Fruit fly (Drosophila melanogaster) whole organism, embryonic: ENCODE measurements around the gene Polr1C.

Source experiments
- Aef1 ChIP-seq: fragments of 200-800 bp; sonication (Bioruptor generic); IDR thresholded peaks from 3 replicates; pipeline ENCODE4 v1.3.6; 2022; ENCODE audit warnings: missing biosample characterization, missing genetic modification characterization
- Antp ChIP-seq: fragments of 200-800 bp; sonication (Bioruptor generic); optimal IDR thresholded peaks from 3 replicates; lab custom pipeline; 2016; ENCODE audit warnings: missing biosample characterization, missing genetic modification characterization
- Atf3 ChIP-seq: fragments of 200-800 bp; sonication (Bioruptor generic); optimal IDR thresholded peaks from 3 replicates; lab custom pipeline; 2016; ENCODE audit warnings: missing biosample characterization, missing genetic modification characterization
- B-H2 ChIP-seq: fragments of 200-800 bp; sonication (Bioruptor generic); optimal IDR thresholded peaks from 2 replicates; lab custom pipeline; 2018; ENCODE audit warnings: missing biosample characterization, mild to moderate bottlenecking, missing genetic modification characterization
- Bdp1 ChIP-seq: fragments of 200-800 bp; sonication (Bioruptor generic); optimal IDR thresholded peaks from 3 replicates; lab custom pipeline; 2016; ENCODE audit warnings: missing biosample characterization, missing genetic modification characterization
- BtbVII ChIP-seq: fragments of 200-800 bp; sonication (Bioruptor generic); optimal IDR thresholded peaks from 3 replicates; lab custom pipeline; 2017; ENCODE audit warnings: missing biosample characterization, mild to moderate bottlenecking, missing genetic modification characterization
- CG10959 ChIP-seq: fragments of 200-800 bp; sonication (Bioruptor generic); IDR thresholded peaks from 2 replicates; pipeline ENCODE4 v1.3.6; 2022; ENCODE audit warnings: missing biosample characterization, missing genetic modification characterization
- CG12155 ChIP-seq: fragments of 200-800 bp; sonication (Bioruptor generic); optimal IDR thresholded peaks from 3 replicates; lab custom pipeline; 2016; ENCODE audit warnings: missing biosample characterization, missing genetic modification characterization
- CG12236 ChIP-seq: fragments of 200-800 bp; sonication (Bioruptor generic); optimal IDR thresholded peaks from 2 replicates; lab custom pipeline; 2016; ENCODE audit warnings: missing biosample characterization, missing genetic modification characterization
- CG12391 ChIP-seq: fragments of 200-800 bp; sonication (Bioruptor generic); optimal IDR thresholded peaks from 3 replicates; lab custom pipeline; 2018; ENCODE audit warnings: missing biosample characterization, mild to moderate bottlenecking, missing genetic modification characterization, moderate library complexity
- CG13123 ChIP-seq: fragments of 200-800 bp; sonication (Bioruptor generic); optimal IDR thresholded peaks from 2 replicates; lab custom pipeline; 2016; ENCODE audit warnings: missing biosample characterization, missing genetic modification characterization
- CG13287 ChIP-seq: fragments of 200-800 bp; sonication (Bioruptor generic); IDR thresholded peaks from 2 replicates; pipeline ENCODE4 v1.3.6; 2022; ENCODE audit warnings: missing biosample characterization, missing genetic modification characterization; ENCODE audit not compliant: partially characterized antibody
- CG13424 ChIP-seq: fragments of 200-800 bp; sonication (Bioruptor generic); optimal IDR thresholded peaks from 2 replicates; lab custom pipeline; 2019; ENCODE audit warnings: missing biosample characterization, mild to moderate bottlenecking, missing genetic modification characterization, moderate library complexity
- CG1603 ChIP-seq: fragments of 200-800 bp; sonication (Bioruptor generic); optimal IDR thresholded peaks from 2 replicates; lab custom pipeline; 2019; ENCODE audit warnings: missing biosample characterization, mild to moderate bottlenecking, missing genetic modification characterization, moderate library complexity
- CG17359 ChIP-seq: fragments of 200-800 bp; sonication (Bioruptor generic); optimal IDR thresholded peaks from 3 replicates; lab custom pipeline; 2018; ENCODE audit warnings: missing biosample characterization, mild to moderate bottlenecking, missing genetic modification characterization, moderate library complexity
- CG17385 ChIP-seq: fragments of 200-800 bp; sonication (Bioruptor generic); optimal IDR thresholded peaks from 3 replicates; lab custom pipeline; 2018; ENCODE audit warnings: missing biosample characterization, mild to moderate bottlenecking, missing genetic modification characterization
- CG17912 ChIP-seq: fragments of 200-800 bp; sonication (Bioruptor generic); optimal IDR thresholded peaks from 2 replicates; lab custom pipeline; 2018; ENCODE audit warnings: missing biosample characterization, mild to moderate bottlenecking, missing genetic modification characterization
- CG30020 ChIP-seq: fragments of 200-800 bp; optimal IDR thresholded peaks from 2 replicates; lab custom pipeline; 2019; ENCODE audit warnings: missing biosample characterization, mild to moderate bottlenecking, missing genetic modification characterization, moderate library complexity
- CG30403 ChIP-seq: fragments of 200-800 bp; sonication (Bioruptor generic); optimal IDR thresholded peaks from 3 replicates; lab custom pipeline; 2016; ENCODE audit warnings: missing biosample characterization, missing genetic modification characterization
- CG31441 ChIP-seq: fragments of 200-800 bp; sonication (Bioruptor generic); IDR thresholded peaks from 2 replicates; pipeline ENCODE4 v1.3.6; 2022; ENCODE audit warnings: missing biosample characterization, missing genetic modification characterization
- CG4328 ChIP-seq: fragments of 200-800 bp; sonication (Bioruptor generic); optimal IDR thresholded peaks from 3 replicates; lab custom pipeline; 2017; ENCODE audit warnings: missing biosample characterization, missing genetic modification reagents, missing genetic modification characterization
- CG6689 ChIP-seq: fragments of 200-800 bp; sonication (Bioruptor generic); IDR thresholded peaks from 2 replicates; pipeline ENCODE4 v1.3.6; 2022; ENCODE audit warnings: missing biosample characterization, missing genetic modification characterization
- CG7271 ChIP-seq: fragments of 200-800 bp; sonication (Bioruptor generic); optimal IDR thresholded peaks from 2 replicates; lab custom pipeline; 2018; ENCODE audit warnings: missing biosample characterization, mild to moderate bottlenecking, missing genetic modification characterization, moderate library complexity
- CTCF ChIP-seq: fragments of 200-800 bp; sonication (Bioruptor generic); optimal IDR thresholded peaks from 2 replicates; lab custom pipeline; 2017; ENCODE audit warnings: missing biosample characterization, mild to moderate bottlenecking, missing genetic modification characterization, moderate library complexity
- D19A ChIP-seq: fragments of 200-800 bp; optimal IDR thresholded peaks from 3 replicates; lab custom pipeline; 2019; ENCODE audit warnings: missing biosample characterization, mild to moderate bottlenecking, missing genetic modification characterization, moderate library complexity
- Deaf1 ChIP-seq: fragments of 200-800 bp; optimal IDR thresholded peaks from 3 replicates; lab custom pipeline; 2019; ENCODE audit warnings: missing biosample characterization, mild to moderate bottlenecking, missing genetic modification characterization, moderate library complexity
- Fer3 ChIP-seq: fragments of 200-800 bp; sonication (Bioruptor generic); optimal IDR thresholded peaks from 2 replicates; lab custom pipeline; 2018; ENCODE audit warnings: missing biosample characterization, mild to moderate bottlenecking, missing genetic modification characterization, moderate library complexity
- H2.0 ChIP-seq: fragments of 200-800 bp; sonication (Bioruptor generic); IDR thresholded peaks from 2 replicates; pipeline ENCODE4 v1.3.6; 2022; ENCODE audit warnings: missing biosample characterization, missing genetic modification characterization
- HmgZ ChIP-seq: fragments of 200-800 bp; sonication (Bioruptor generic); optimal IDR thresholded peaks from 2 replicates; lab custom pipeline; 2018; ENCODE audit warnings: missing biosample characterization, mild to moderate bottlenecking, missing genetic modification characterization
- Jarid2 ChIP-seq: fragments of 200-800 bp; sonication (Bioruptor generic); optimal IDR thresholded peaks from 3 replicates; lab custom pipeline; 2017; ENCODE audit warnings: mild to moderate bottlenecking, missing biosample characterization, missing genetic modification reagents, missing genetic modification characterization
- Lhr ChIP-seq: fragments of 200-800 bp; sonication (Bioruptor generic); optimal IDR thresholded peaks from 3 replicates; lab custom pipeline; 2017; ENCODE audit warnings: mild to moderate bottlenecking, missing biosample characterization, missing genetic modification reagents, missing genetic modification characterization
- Tbp ChIP-seq: fragments of >200 bp; optimal IDR thresholded peaks from 2 replicates; lab custom pipeline; 2018; ENCODE audit warnings: missing biosample characterization, missing genetic modification characterization
- dmrt11E ChIP-seq: fragments of 200-800 bp; sonication (Bioruptor generic); optimal IDR thresholded peaks from 3 replicates; lab custom pipeline; 2018; ENCODE audit warnings: missing biosample characterization, mild to moderate bottlenecking, missing genetic modification characterization, moderate library complexity
- emc ChIP-seq: fragments of 200-800 bp; sonication (Bioruptor generic); optimal IDR thresholded peaks from 2 replicates; lab custom pipeline; 2016; ENCODE audit warnings: missing biosample characterization, missing genetic modification characterization
- exex ChIP-seq: fragments of 200-800 bp; sonication (Bioruptor generic); optimal IDR thresholded peaks from 4 replicates; lab custom pipeline; 2018; ENCODE audit warnings: missing biosample characterization, mild to moderate bottlenecking, missing genetic modification characterization, moderate library complexity
- fd96Cb ChIP-seq: fragments of 200-800 bp; sonication (Bioruptor generic); optimal IDR thresholded peaks from 2 replicates; lab custom pipeline; 2018; ENCODE audit warnings: missing biosample characterization, mild to moderate bottlenecking, missing genetic modification characterization, moderate library complexity
- gro ChIP-seq: fragments of 200-800 bp; sonication (Bioruptor generic); optimal IDR thresholded peaks from 2 replicates; lab custom pipeline; 2016; ENCODE audit warnings: missing biosample characterization, missing genetic modification characterization
- jigr1 ChIP-seq: fragments of 200-800 bp; sonication (Bioruptor generic); IDR thresholded peaks from 3 replicates; pipeline ENCODE4 v1.3.6; 2022; ENCODE audit warnings: missing biosample characterization, missing genetic modification characterization
- ken ChIP-seq: fragments of 200-800 bp; sonication (Bioruptor generic); IDR thresholded peaks from 3 replicates; pipeline ENCODE4 v1.3.6; 2022; ENCODE audit warnings: missing biosample characterization, missing genetic modification characterization
- luna ChIP-seq: fragments of 200-800 bp; sonication (Bioruptor generic); optimal IDR thresholded peaks from 2 replicates; lab custom pipeline; 2016; ENCODE audit warnings: missing biosample characterization, missing genetic modification characterization
- maf-S ChIP-seq: fragments of 200-800 bp; sonication (Bioruptor generic); optimal IDR thresholded peaks from 2 replicates; lab custom pipeline; 2016; ENCODE audit warnings: missing biosample characterization, missing genetic modification characterization
- peb ChIP-seq: fragments of 200-800 bp; sonication (Bioruptor generic); IDR thresholded peaks from 2 replicates; pipeline ENCODE4 v1.3.6; 2022; ENCODE audit warnings: missing biosample characterization, missing genetic modification characterization
- prd ChIP-seq, 3 experiments: fragments of >200 bp in 2 of 3; fragments of 200-800 bp in 1 of 3; sonication (Bioruptor generic) in 1 of 3; optimal IDR thresholded peaks in 2 of 3; IDR thresholded peaks in 1 of 3; 2 replicates in 2 of 3; 3 replicates in 1 of 3; pipeline versions ENCODE4 v1.3.6 to Lab custom; 2017 to 2022; ENCODE audit warnings: missing biosample characterization in 1 of 3, missing genetic modification characterization in 1 of 3
- pros ChIP-seq: fragments of 200-800 bp; sonication (Bioruptor generic); optimal IDR thresholded peaks from 3 replicates; lab custom pipeline; 2019; ENCODE audit warnings: missing biosample characterization, mild to moderate bottlenecking, missing genetic modification characterization, moderate library complexity
- ro ChIP-seq: fragments of 200-800 bp; sonication (Bioruptor generic); IDR thresholded peaks from 2 replicates; pipeline ENCODE4 v1.3.6; 2022; ENCODE audit warnings: missing biosample characterization, missing genetic modification characterization
- scrt ChIP-seq: fragments of 200-800 bp; sonication (Bioruptor generic); optimal IDR thresholded peaks from 2 replicates; lab custom pipeline; 2018; ENCODE audit warnings: missing biosample characterization, mild to moderate bottlenecking, missing genetic modification characterization, moderate library complexity
- shn ChIP-seq: fragments of 200-800 bp; sonication (Bioruptor generic); optimal IDR thresholded peaks from 3 replicates; lab custom pipeline; 2016; ENCODE audit warnings: missing biosample characterization, missing genetic modification characterization
- slbo ChIP-seq: fragments of 200-800 bp; sonication (Bioruptor generic); IDR thresholded peaks from 2 replicates; pipeline ENCODE4 v1.3.6; 2022; ENCODE audit warnings: missing biosample characterization, missing genetic modification characterization
- slou ChIP-seq: fragments of 200-800 bp; sonication (Bioruptor generic); optimal IDR thresholded peaks from 3 replicates; lab custom pipeline; 2016; ENCODE audit warnings: missing biosample characterization, missing genetic modification characterization
- z ChIP-seq: fragments of 200-800 bp; sonication (Bioruptor generic); IDR thresholded peaks from 3 replicates; pipeline ENCODE4 v1.3.6; 2022; ENCODE audit warnings: missing biosample characterization, missing genetic modification characterization
- zfh1 ChIP-seq: fragments of 200-800 bp; sonication (Bioruptor generic); IDR thresholded peaks from 3 replicates; pipeline ENCODE4 v1.3.6; 2022; ENCODE audit warnings: missing biosample characterization, missing genetic modification characterization

Polr1C gene

dm6 chr2L:4945300-4945699, 23.5 kb upstream of the Polr1C start, which contains the start of the genes mRpL24 and betaggt-I (continued):
- TF ChIP-seq CG13424 (tag; lab: Kevin White, UChicago) = peak; percentile 98
- TF ChIP-seq fd96Cb (tag; lab: Kevin White, UChicago) = peak; percentile 94
- peak; percentile 97 for TF ChIP-seq CG31441 (GFP tag; lab: Robert Waterston, UW)
- TF ChIP-seq CG12391 = peak; percentile 99
- peak; percentile 96 for TF ChIP-seq B-H2 (GFP tag; lab: Kevin White, UChicago)
- TF ChIP-seq CG12236 (GFP tag; lab: Kevin White, UChicago) = peak; percentile 50
- peak; percentile 76 for TF ChIP-seq ro (GFP tag; lab: Robert Waterston, UW)
- TF ChIP-seq CG4328 (GFP tag; lab: Kevin White, UChicago) = peak; percentile 94
- no peak for TF ChIP-seq Tbp
- TF ChIP-seq jigr1 (GFP tag; lab: Robert Waterston, UW) = peak; percentile 67; the same call in 2 of the 3 replicates
- peak; percentile 98 for TF ChIP-seq CG6689
- peak; percentile 65; the same call in 2 of the 3 replicates for TF ChIP-seq z
- peak; percentile 45 for TF ChIP-seq emc (GFP tag; lab: Kevin White, UChicago)
- peak; percentile 91 for TF ChIP-seq scrt (GFP tag; lab: Kevin White, UChicago)
- TF ChIP-seq H2.0 = peak; percentile 97
- TF ChIP-seq zfh1 (GFP tag; lab: Robert Waterston, UW) = peak; percentile 98
- TF ChIP-seq Aef1 (GFP tag; lab: Robert Waterston, UW) = peak; percentile 94
- TF ChIP-seq CG30403 = peak; percentile 98
- TF ChIP-seq CG17359 (tag; lab: Kevin White, UChicago) = peak; percentile 97
- TF ChIP-seq CG10959 (GFP tag; lab: Robert Waterston, UW) = peak; percentile 83
- TF ChIP-seq Lhr = peak; percentile 77
- TF ChIP-seq Bdp1 (GFP tag; lab: Kevin White, UChicago) = peak; percentile 77
- TF ChIP-seq Atf3 (GFP tag; lab: Kevin White, UChicago) = peak; percentile 69
- TF ChIP-seq shn = peak; percentile 61
- peak; percentile 89 for TF ChIP-seq peb (GFP tag; lab: Robert Waterston, UW)
- peak; percentile 98 for TF ChIP-seq Fer3
- no peak for TF ChIP-seq CTCF (GFP tag; lab: Kevin White, UChicago)
- peak; percentile 47 for TF ChIP-seq Antp (GFP tag; lab: Kevin White, UChicago)
- TF ChIP-seq dmrt11E (tag; lab: Kevin White, UChicago) = peak; percentile 96
- TF ChIP-seq maf-S (GFP tag; lab: Kevin White, UChicago) = peak; percentile 80
- TF ChIP-seq pros (GFP tag; lab: Kevin White, UChicago) = peak; percentile 29
- TF ChIP-seq CG7271 = peak; percentile 89
- TF ChIP-seq CG30020 (tag; lab: Kevin White, UChicago) = peak; percentile 85
- peak; percentile 98 for TF ChIP-seq HmgZ
- TF ChIP-seq CG1603 (tag; lab: Kevin White, UChicago) = peak; percentile 84
- TF ChIP-seq D19A (tag; lab: Kevin White, UChicago) = peak; percentile 93
- peak; percentile 87 for TF ChIP-seq exex (tag; lab: Kevin White, UChicago)
- peak; percentile 81 for TF ChIP-seq Deaf1 (tag; lab: Kevin White, UChicago)
- peak; percentile 94 for TF ChIP-seq CG12155 (GFP tag; lab: Kevin White, UChicago)
- peak; percentile 75 for TF ChIP-seq Jarid2 (GFP tag; lab: Kevin White, UChicago)
- TF ChIP-seq CG17385 (GFP tag; lab: Kevin White, UChicago) = peak; percentile 99
- TF ChIP-seq luna (GFP tag; lab: Kevin White, UChicago) = peak; percentile 1
- peak; percentile 66; the same call in 1 of the 2 replicates for TF ChIP-seq CG13287 (GFP tag; lab: Robert Waterston, UW)
- TF ChIP-seq prd (optimal IDR thresholded peaks at IDR 0.05; lab: Kevin White, UChicago) = no peak
- TF ChIP-seq prd (GFP tag; IDR thresholded peaks at IDR 0.05; lab: Robert Waterston, UW) = peak; percentile 97
- no peak for TF ChIP-seq gro (GFP tag; lab: Kevin White, UChicago)
- peak; percentile 90 for TF ChIP-seq CG17912
- peak; percentile 97 for TF ChIP-seq ken (GFP tag; lab: Robert Waterston, UW)
- peak; percentile 97 for TF ChIP-seq slbo (GFP tag; lab: Robert Waterston, UW)
- TF ChIP-seq slou = peak; percentile 89
- TF ChIP-seq BtbVII (GFP tag; lab: Kevin White, UChicago) = peak; percentile 92
- peak; percentile 90 for TF ChIP-seq CG13123 (GFP tag; lab: Kevin White, UChicago)
